Worm (Caenorhabditis elegans) whole organism, late embryonic: Measurements from ENCODE around the gene W02C12.2.

Experiments
- C08G9.2 ChIP-seq: sonication (generic microtip); optimal IDR thresholded peaks from 2 replicates; lab custom pipeline; 2016; ENCODE audit warnings: mild to moderate bottlenecking, missing genetic modification characterization, moderate library complexity, missing compliant biosample characterization
- ceh-14 ChIP-seq: sonication (generic microtip); optimal IDR thresholded peaks from 2 replicates; lab custom pipeline; 2016; ENCODE audit warnings: missing genotype, missing genetic modification characterization, missing compliant biosample characterization
- ceh-2 ChIP-seq: sonication (generic microtip); optimal IDR thresholded peaks from 2 replicates; lab custom pipeline; 2016; ENCODE audit warnings: missing genotype, missing genetic modification characterization, missing compliant biosample characterization
- ceh-24 ChIP-seq: sonication (generic microtip); optimal IDR thresholded peaks from 2 replicates; lab custom pipeline; 2016; ENCODE audit warnings: mild to moderate bottlenecking, missing genetic modification characterization, missing compliant biosample characterization
- ceh-30 ChIP-seq: fragments of 150-350 bp; optimal IDR thresholded peaks from 2 replicates; lab custom pipeline; 2014; ENCODE audit warnings: missing biosample characterization, missing genetic modification characterization
- ceh-31 ChIP-seq: sonication (generic microtip); optimal IDR thresholded peaks from 2 replicates; lab custom pipeline; 2016; ENCODE audit warnings: missing genetic modification characterization, missing compliant biosample characterization
- ceh-34 ChIP-seq: sonication (generic microtip); optimal IDR thresholded peaks from 2 replicates; lab custom pipeline; 2016; ENCODE audit warnings: mild to moderate bottlenecking, missing genetic modification characterization, missing compliant biosample characterization
- ceh-45 ChIP-seq: fragments of 200-800 bp; sonication (Bioruptor generic); IDR thresholded peaks from 2 replicates; pipeline ENCODE4 v1.3.6; 2022; ENCODE audit warnings: missing genetic modification reagents, missing genetic modification characterization, missing compliant biosample characterization
- ceh-48 ChIP-seq: sonication (generic microtip); optimal IDR thresholded peaks from 2 replicates; lab custom pipeline; 2016; ENCODE audit warnings: missing genetic modification characterization, inconsistent platforms, missing compliant biosample characterization
- ceh-6 ChIP-seq: fragments of 200-800 bp; sonication (Bioruptor generic); optimal IDR thresholded peaks from 2 replicates; lab custom pipeline; 2018; ENCODE audit warnings: mild to moderate bottlenecking, missing genetic modification characterization, missing compliant biosample characterization
- ceh-9 ChIP-seq: sonication (generic microtip); optimal IDR thresholded peaks from 2 replicates; lab custom pipeline; 2016; ENCODE audit warnings: mild to moderate bottlenecking, missing genetic modification characterization, inconsistent platforms, missing compliant biosample characterization
- che-1 ChIP-seq: sonication (generic microtip); optimal IDR thresholded peaks from 2 replicates; lab custom pipeline; 2016; ENCODE audit warnings: mild to moderate bottlenecking, missing genetic modification characterization, missing compliant biosample characterization
- dmd-4 ChIP-seq: sonication (generic microtip); optimal IDR thresholded peaks from 2 replicates; lab custom pipeline; 2016; ENCODE audit warnings: borderline replicate concordance, missing genetic modification characterization, missing compliant biosample characterization
- elt-2 ChIP-seq: sonication (generic microtip); optimal IDR thresholded peaks from 2 replicates; lab custom pipeline; 2016; ENCODE audit warnings: missing genetic modification reagents, missing genetic modification characterization, missing compliant biosample characterization
- fax-1 ChIP-seq: sonication (generic microtip); optimal IDR thresholded peaks from 2 replicates; lab custom pipeline; 2016; ENCODE audit warnings: missing genotype, missing genetic modification characterization, missing compliant biosample characterization
- fkh-10 ChIP-seq: fragments of 150-350 bp; optimal IDR thresholded peaks from 2 replicates; lab custom pipeline; 2014; ENCODE audit warnings: missing biosample characterization, missing genetic modification reagents, missing genetic modification characterization
- fkh-6 ChIP-seq: sonication (generic microtip); optimal IDR thresholded peaks from 2 replicates; lab custom pipeline; 2016; ENCODE audit warnings: missing genetic modification characterization, missing compliant biosample characterization
- gmeb-2 ChIP-seq: sonication (generic microtip); optimal IDR thresholded peaks from 2 replicates; lab custom pipeline; 2016; ENCODE audit warnings: missing genetic modification characterization, inconsistent platforms, missing compliant biosample characterization
- hlh-15 ChIP-seq: sonication (generic microtip); optimal IDR thresholded peaks from 2 replicates; lab custom pipeline; 2016; ENCODE audit warnings: missing genetic modification characterization, missing compliant biosample characterization
- hlh-30 ChIP-seq: sonication (generic microtip); optimal IDR thresholded peaks from 2 replicates; lab custom pipeline; 2017; ENCODE audit warnings: antibody characterized with exemption, missing genetic modification characterization, missing compliant biosample characterization; ENCODE audit not compliant: insufficient read depth
- hlh-6 ChIP-seq: sonication (generic microtip); optimal IDR thresholded peaks from 2 replicates; lab custom pipeline; 2016; ENCODE audit warnings: missing genotype, missing genetic modification characterization, missing compliant biosample characterization
- lim-6 ChIP-seq: sonication (generic microtip); optimal IDR thresholded peaks from 2 replicates; lab custom pipeline; 2016; ENCODE audit warnings: missing genetic modification characterization, missing compliant biosample characterization
- lin-11 ChIP-seq: fragments of 200-800 bp; sonication (Bioruptor generic); optimal IDR thresholded peaks from 2 replicates; lab custom pipeline; 2018; ENCODE audit warnings: mild to moderate bottlenecking, missing genetic modification characterization, missing compliant biosample characterization
- mec-3 ChIP-seq: sonication (generic microtip); optimal IDR thresholded peaks from 2 replicates; lab custom pipeline; 2016; ENCODE audit warnings: borderline replicate concordance, missing genetic modification characterization, missing compliant biosample characterization
- nhr-11 ChIP-seq: fragments of 150-350 bp; optimal IDR thresholded peaks from 2 replicates; lab custom pipeline; 2014; ENCODE audit warnings: missing biosample characterization, missing genetic modification characterization
- nhr-232 ChIP-seq: sonication (generic microtip); optimal IDR thresholded peaks from 2 replicates; lab custom pipeline; 2016; ENCODE audit warnings: missing genetic modification characterization, missing compliant biosample characterization
- odd-2 ChIP-seq: sonication (generic microtip); optimal IDR thresholded peaks from 2 replicates; lab custom pipeline; 2017; ENCODE audit warnings: antibody characterized with exemption, mild to moderate bottlenecking, missing genetic modification characterization, missing compliant biosample characterization
- pag-3 ChIP-seq: sonication (generic microtip); optimal IDR thresholded peaks from 2 replicates; lab custom pipeline; 2016; ENCODE audit warnings: missing compliant biosample characterization, missing genetic modification characterization, borderline replicate concordance
- pax-1 ChIP-seq: fragments of 150-350 bp; optimal IDR thresholded peaks from 2 replicates; lab custom pipeline; 2014; ENCODE audit warnings: missing biosample characterization, missing genetic modification characterization
- pha-2 ChIP-seq: sonication (generic microtip); optimal IDR thresholded peaks from 2 replicates; lab custom pipeline; 2017; ENCODE audit warnings: mild to moderate bottlenecking, missing genetic modification characterization, missing compliant biosample characterization
- pha-4 ChIP-seq: fragments of 150-350 bp; optimal IDR thresholded peaks from 2 replicates; lab custom pipeline; 2018; ENCODE audit warnings: missing biosample characterization, missing genetic modification reagents, missing genetic modification characterization
- ref-2 ChIP-seq: sonication (generic microtip); optimal IDR thresholded peaks from 2 replicates; lab custom pipeline; 2016; ENCODE audit warnings: missing genetic modification characterization, missing compliant biosample characterization
- syd-9 ChIP-seq: sonication (generic microtip); optimal IDR thresholded peaks from 2 replicates; lab custom pipeline; 2016; ENCODE audit warnings: mild to moderate bottlenecking, missing genetic modification characterization, moderate library complexity, missing compliant biosample characterization
- tbx-2 ChIP-seq: sonication (generic microtip); optimal IDR thresholded peaks from 2 replicates; lab custom pipeline; 2016; ENCODE audit warnings: missing genetic modification characterization, missing compliant biosample characterization
- tbx-7 ChIP-seq: sonication (generic microtip); optimal IDR thresholded peaks from 2 replicates; lab custom pipeline; 2016; ENCODE audit warnings: missing genotype, missing genetic modification characterization, missing compliant biosample characterization
- ttx-3 ChIP-seq: sonication (generic microtip); optimal IDR thresholded peaks from 2 replicates; lab custom pipeline; 2016; ENCODE audit warnings: missing genetic modification reagents, missing genetic modification characterization, missing compliant biosample characterization
- unc-42 ChIP-seq: sonication (generic microtip); optimal IDR thresholded peaks from 2 replicates; lab custom pipeline; 2016; ENCODE audit warnings: missing genotype, missing genetic modification characterization, missing compliant biosample characterization
- unc-55 ChIP-seq: sonication (generic microtip); optimal IDR thresholded peaks from 2 replicates; lab custom pipeline; 2017; ENCODE audit warnings: missing biosample characterization, missing genetic modification reagents, missing genetic modification characterization
- unc-86 ChIP-seq: sonication (generic microtip); optimal IDR thresholded peaks from 2 replicates; lab custom pipeline; 2016; ENCODE audit warnings: missing genetic modification characterization, missing compliant biosample characterization
- zip-5 ChIP-seq: sonication (generic microtip); optimal IDR thresholded peaks from 2 replicates; lab custom pipeline; 2016; ENCODE audit warnings: missing genetic modification characterization, missing compliant biosample characterization
- ztf-16 ChIP-seq: sonication (generic microtip); optimal IDR thresholded peaks from 2 replicates; lab custom pipeline; 2017; ENCODE audit warnings: missing genetic modification characterization, missing compliant biosample characterization

W02C12.2 gene

ce11 chrIV:3981601-3982000, 26.2 kb downstream of the W02C12.2 start, which contains the start of gene srh-223:
Gene srh-223 (plus strand): TSS chrIV:3981901.
- TF ChIP-seq fkh-6 (tag; lab: Kevin White, UChicago) (no peak), fax-1 (tag; lab: Kevin White, UChicago) (no peak), ttx-3 (tag; lab: Kevin White, UChicago) (no peak), hlh-6 (tag; lab: Kevin White, UChicago) (no peak), gmeb-2 (no peak), nhr-232 (tag; lab: Kevin White, UChicago) (no peak), pha-2 (tag; lab: Kevin White, UChicago) (no peak), tbx-2 (no peak), lim-6 (tag; lab: Kevin White, UChicago) (no peak), unc-86 (tag; lab: Kevin White, UChicago) (no peak), fkh-10 (GFP tag; lab: Kevin White, UChicago) (no peak), ceh-24 (tag; lab: Kevin White, UChicago) (no peak), pax-1 (no peak), ceh-6 (GFP tag; lab: Kevin White, UChicago) (no peak), pag-3 (tag; lab: Kevin White, UChicago) (no peak), nhr-11 (tag; lab: Kevin White, UChicago) (no peak), zip-5 (tag; lab: Kevin White, UChicago) (no peak), ceh-48 (no peak), ceh-9 (tag; lab: Kevin White, UChicago) (no peak), syd-9 (tag; lab: Kevin White, UChicago) (no peak)

- TF ChIP-seq gmeb-2 (no peak), ceh-9 (tag; lab: Kevin White, UChicago) (no peak), ceh-2 (no peak), ceh-31 (tag; lab: Kevin White, UChicago) (no peak), dmd-4 (tag; lab: Kevin White, UChicago) (no peak), ttx-3 (tag; lab: Kevin White, UChicago) (no peak), ceh-24 (tag; lab: Kevin White, UChicago) (no peak), ref-2 (tag; lab: Kevin White, UChicago) (no peak), hlh-30 (no peak), pha-4 (tag; lab: Kevin White, UChicago) (no peak), hlh-15 (tag; lab: Kevin White, UChicago) (no peak), unc-42 (tag; lab: Kevin White, UChicago) (no peak), che-1 (tag; lab: Kevin White, UChicago) (no peak), ceh-34 (no peak), mec-3 (tag; lab: Kevin White, UChicago) (no peak), ceh-45 (GFP tag; lab: Robert Waterston, UW) (no peak)
Observed at ce11 chrIV:3979525-3979924, 28.2 kb downstream of the W02C12.2 start, which contains the start of gene srh-222. Gene srh-222 (plus strand): TSS chrIV:3979825.

- no peak for TF ChIP-seq tbx-7 (tag; lab: Kevin White, UChicago)
- no peak for TF ChIP-seq odd-2
- no peak for TF ChIP-seq fax-1 (tag; lab: Kevin White, UChicago)
- TF ChIP-seq C08G9.2 (tag; lab: Kevin White, UChicago): no peak
- no peak for TF ChIP-seq ceh-30
- no peak for TF ChIP-seq elt-2
- TF ChIP-seq ceh-45 (GFP tag; lab: Robert Waterston, UW): no peak
- no peak for TF ChIP-seq lin-11
- TF ChIP-seq pax-1: no peak
- no peak for TF ChIP-seq ceh-14
- TF ChIP-seq pha-2 (tag; lab: Kevin White, UChicago): no peak
- no peak for TF ChIP-seq unc-55 (GFP tag; lab: Kevin White, UChicago)
- TF ChIP-seq ztf-16: no peak
- no peak for TF ChIP-seq ceh-6 (GFP tag; lab: Kevin White, UChicago)
Observed at ce11 chrIV:3977965-3978523, 29.7 kb downstream of the W02C12.2 start, which contains the start of gene srh-220. Gene srh-220 (minus strand): TSS chrIV:3978015.
